Fruit fly (Drosophila melanogaster) whole organism, wandering third instar larva: ENCODE data around the gene CG11700.

Experiments
- Abd-B ChIP-seq: fragments of >200 bp; optimal IDR thresholded peaks from 2 replicates; lab custom pipeline; 2017; ENCODE audit warnings: missing biosample characterization, missing genetic modification characterization
- CG32264 ChIP-seq: fragments of 200-800 bp; sonication (Bioruptor generic); optimal IDR thresholded peaks from 2 replicates; lab custom pipeline; 2016; ENCODE audit warnings: missing biosample characterization, missing genetic modification characterization
- CG9705 ChIP-seq: fragments of 200-800 bp; sonication (Bioruptor generic); optimal IDR thresholded peaks from 2 replicates; lab custom pipeline; 2018; ENCODE audit warnings: missing biosample characterization, mild to moderate bottlenecking, missing genetic modification characterization
- CrebA ChIP-seq: fragments of 200-800 bp; sonication (Bioruptor generic); optimal IDR thresholded peaks from 2 replicates; lab custom pipeline; 2016; ENCODE audit warnings: missing biosample characterization, mild to moderate bottlenecking, missing genetic modification characterization, borderline replicate concordance
- Dfd ChIP-seq: fragments of >200 bp; optimal IDR thresholded peaks from 2 replicates; lab custom pipeline; 2017; ENCODE audit warnings: missing biosample characterization, missing genetic modification characterization
- Dif ChIP-seq: fragments of 200-275, 200-300 bp; sonication (Bioruptor generic); optimal IDR thresholded peaks from 2 replicates; lab custom pipeline; 2018; ENCODE audit warnings: missing biosample characterization, missing genetic modification characterization; ENCODE audit not compliant: partially characterized antibody
- GATAd ChIP-seq: sonication (Bioruptor generic); optimal IDR thresholded peaks from 2 replicates; lab custom pipeline; 2016; ENCODE audit warnings: missing biosample characterization, missing genetic modification characterization
- HLH106 ChIP-seq: fragments of 200-800 bp; optimal IDR thresholded peaks from 3 replicates; lab custom pipeline; 2019; ENCODE audit warnings: missing biosample characterization, mild to moderate bottlenecking, missing genetic modification characterization, moderate library complexity
- Hnf4 ChIP-seq: fragments of 200-800 bp; sonication (Bioruptor generic); optimal IDR thresholded peaks from 2 replicates; lab custom pipeline; 2016; ENCODE audit warnings: missing biosample characterization, mild to moderate bottlenecking, missing genetic modification characterization
- Hr78 ChIP-seq: fragments of >200 bp; optimal IDR thresholded peaks from 2 replicates; lab custom pipeline; 2017; ENCODE audit warnings: missing biosample characterization, missing genetic modification characterization
- Hr83 ChIP-seq: fragments of 200-300 bp; sonication (Bioruptor generic); optimal IDR thresholded peaks from 2 replicates; lab custom pipeline; 2016; ENCODE audit warnings: missing biosample characterization, mild to moderate bottlenecking, missing genetic modification characterization, moderate library complexity; ENCODE audit not compliant: poor library complexity, severe bottlenecking
- Jra ChIP-seq: sonication (Bioruptor generic); optimal IDR thresholded peaks from 2 replicates; lab custom pipeline; 2016; ENCODE audit warnings: missing biosample characterization, missing genetic modification characterization
- Mio ChIP-seq: sonication (Bioruptor generic); optimal IDR thresholded peaks from 2 replicates; lab custom pipeline; 2016; ENCODE audit warnings: missing biosample characterization, missing genetic modification characterization
- Myc ChIP-seq: fragments of >200 bp; optimal IDR thresholded peaks from 2 replicates; lab custom pipeline; 2017
- N ChIP-seq: fragments of >200 bp; optimal IDR thresholded peaks from 2 replicates; lab custom pipeline; 2018; ENCODE audit warnings: missing biosample characterization, missing external identifiers, missing genetic modification characterization
- OdsH ChIP-seq: fragments of 200-800 bp; sonication (Bioruptor generic); optimal IDR thresholded peaks from 2 replicates; lab custom pipeline; 2016; ENCODE audit warnings: missing biosample characterization, mild to moderate bottlenecking, missing genetic modification characterization
- Rel ChIP-seq, 2 experiments: fragments of 200-800 bp; sonication (Bioruptor generic) in 1 of 2; optimal IDR thresholded peaks; 2 replicates in 1 of 2; 3 replicates in 1 of 2; lab custom pipeline; 2016 to 2019; ENCODE audit warnings: mild to moderate bottlenecking in 2 of 2, missing biosample characterization in 2 of 2, missing genetic modification characterization in 2 of 2, moderate library complexity in 1 of 2
- Sp1 ChIP-seq: fragments of 200-800 bp; sonication (Bioruptor generic); optimal IDR thresholded peaks from 3 replicates; lab custom pipeline; 2019; ENCODE audit warnings: missing biosample characterization, mild to moderate bottlenecking, missing genetic modification characterization, moderate library complexity
- Vsx2 ChIP-seq: fragments of 200-300, 225-300 bp; sonication (Bioruptor generic); optimal IDR thresholded peaks from 2 replicates; lab custom pipeline; 2018; ENCODE audit warnings: missing biosample characterization, missing genetic modification characterization; ENCODE audit not compliant: partially characterized antibody
- br ChIP-seq: fragments of 200-800 bp; sonication (Bioruptor generic); optimal IDR thresholded peaks from 2 replicates; lab custom pipeline; 2016; ENCODE audit warnings: missing biosample characterization, missing genetic modification characterization
- brk ChIP-seq: fragments of 200-800 bp; sonication (Bioruptor generic); optimal IDR thresholded peaks from 2 replicates; lab custom pipeline; 2016; ENCODE audit warnings: missing biosample characterization, mild to moderate bottlenecking, missing genetic modification characterization
- dl ChIP-seq, 2 experiments: fragments of 175-275, 200-275 bp in 1 of 2; fragments of 200-275 bp in 1 of 2; sonication (Bioruptor generic); optimal IDR thresholded peaks; lab custom pipeline; 2018; ENCODE audit warnings: mild to moderate bottlenecking in 2 of 2, missing biosample characterization in 2 of 2, missing genetic modification characterization in 2 of 2, moderate library complexity in 2 of 2; ENCODE audit not compliant: partially characterized antibody in 2 of 2, insufficient read depth in 1 of 2
- dmrt93B ChIP-seq: fragments of 200-800 bp; sonication (Bioruptor generic); optimal IDR thresholded peaks from 2 replicates; lab custom pipeline; 2018; ENCODE audit warnings: missing biosample characterization, mild to moderate bottlenecking, missing genetic modification characterization
- dsf ChIP-seq: sonication (Bioruptor generic); optimal IDR thresholded peaks from 2 replicates; lab custom pipeline; 2016; ENCODE audit warnings: missing biosample characterization, missing genetic modification characterization, borderline replicate concordance
- ey ChIP-seq: fragments of 200-800 bp; sonication (Bioruptor generic); optimal IDR thresholded peaks from 2 replicates; lab custom pipeline; 2016; ENCODE audit warnings: missing biosample characterization, missing genetic modification characterization
- foxo ChIP-seq, 2 experiments: fragments of 200-800 bp; sonication (Bioruptor generic); optimal IDR thresholded peaks; 2 replicates in 1 of 2; 3 replicates in 1 of 2; lab custom pipeline; 2016 to 2017; ENCODE audit warnings: missing biosample characterization in 2 of 2, missing genetic modification characterization in 2 of 2
- fru ChIP-seq: fragments of 200-800 bp; sonication (Bioruptor generic); optimal IDR thresholded peaks from 3 replicates; lab custom pipeline; 2016; ENCODE audit warnings: missing biosample characterization, mild to moderate bottlenecking, missing genetic modification characterization
- h ChIP-seq: fragments of 200-800 bp; sonication (Bioruptor generic); optimal IDR thresholded peaks from 3 replicates; lab custom pipeline; 2016; ENCODE audit warnings: missing biosample characterization, mild to moderate bottlenecking, missing genetic modification characterization
- jim ChIP-seq: fragments of 175-275, 200-325 bp; sonication (Bioruptor generic); optimal IDR thresholded peaks from 2 replicates; lab custom pipeline; 2016; ENCODE audit warnings: missing biosample characterization, mild to moderate bottlenecking, missing genetic modification characterization
- lola ChIP-seq: fragments of >200 bp; optimal IDR thresholded peaks from 2 replicates; lab custom pipeline; 2017; ENCODE audit warnings: missing biosample characterization, missing genetic modification characterization
- pan ChIP-seq: fragments of >200 bp; optimal IDR thresholded peaks from 2 replicates; lab custom pipeline; 2017
- psq ChIP-seq: fragments of 200-800 bp; sonication (Bioruptor generic); optimal IDR thresholded peaks from 3 replicates; lab custom pipeline; 2017; ENCODE audit warnings: missing biosample characterization, mild to moderate bottlenecking, missing genetic modification characterization, moderate library complexity
- rgr ChIP-seq: fragments of 200-800 bp; sonication (Bioruptor generic); optimal IDR thresholded peaks from 3 replicates; lab custom pipeline; 2016; ENCODE audit warnings: missing biosample characterization, mild to moderate bottlenecking, missing genetic modification characterization
- sage ChIP-seq: fragments of 200-800 bp; sonication (Bioruptor generic); optimal IDR thresholded peaks from 2 replicates; lab custom pipeline; 2016; ENCODE audit warnings: missing biosample characterization, mild to moderate bottlenecking, missing genetic modification characterization
- sv ChIP-seq: fragments of 200-800 bp; sonication (Bioruptor generic); optimal IDR thresholded peaks from 3 replicates; lab custom pipeline; 2016; ENCODE audit warnings: missing biosample characterization, missing genetic modification characterization
- tai ChIP-seq: sonication (Bioruptor generic); optimal IDR thresholded peaks from 2 replicates; lab custom pipeline; 2016; ENCODE audit warnings: missing biosample characterization, missing genetic modification characterization
- usp ChIP-seq: fragments of >200 bp; optimal IDR thresholded peaks from 2 replicates; lab custom pipeline; 2017; ENCODE audit warnings: missing biosample characterization, missing genetic modification characterization
- woc ChIP-seq: sonication (Bioruptor generic); optimal IDR thresholded peaks from 2 replicates; lab custom pipeline; 2016; ENCODE audit warnings: missing biosample characterization, mild to moderate bottlenecking, missing genetic modification characterization

The CG11700 gene

DNA sequence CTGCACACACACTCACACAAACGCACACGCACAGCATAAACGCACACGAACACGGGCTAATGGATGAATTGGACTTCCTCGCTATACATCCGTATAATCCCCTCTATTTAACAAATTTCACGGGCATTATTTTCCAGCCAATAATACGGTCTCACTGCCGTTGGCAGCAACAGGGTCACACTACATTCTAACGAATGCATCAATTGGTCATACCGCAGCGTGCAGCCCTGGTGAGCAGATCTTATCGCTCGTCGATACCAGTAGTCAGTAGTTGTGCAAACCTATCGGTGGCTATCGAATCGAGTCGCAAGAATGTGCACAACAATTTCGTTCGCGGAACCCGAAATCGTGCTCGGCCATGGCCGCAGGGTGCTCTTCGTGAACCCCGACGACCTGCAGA, 4.5 kb upstream of the CG11700 start, which contains the start of the genes Top3beta and wuho:
Gene Top3beta (minus strand): TSS at position 149 of the 400 bp plus-strand sequence.
Gene wuho (plus strand): TSS at position 259 of the 400 bp plus-strand sequence.
- TF ChIP-seq sv (peak; percentile 16), Dif (peak; percentile 22), pan (no peak), Mio (no peak), h (GFP tag; lab: Kevin White, UChicago) (peak; percentile 63), lola (GFP tag; lab: Kevin White, UChicago) (no peak), Hnf4 (GFP tag; lab: Kevin White, UChicago) (no peak), Myc (lab: Kevin White, UChicago) (peak; percentile 24), Abd-B (no peak), jim (no peak), dsf (GFP tag; lab: Kevin White, UChicago) (no peak), foxo (GFP tag; optimal IDR thresholded peaks at IDR 0.05; lab: Kevin White, UChicago) (no peak), psq (peak; percentile 19), Hr78 (GFP tag; lab: Kevin White, UChicago) (no peak), rgr (GFP tag; lab: Kevin White, UChicago) (peak; percentile 68), fru (GFP tag; lab: Kevin White, UChicago) (no peak), CG32264 (GFP tag; lab: Kevin White, UChicago) (no peak), ey (GFP tag; lab: Kevin White, UChicago) (peak; percentile 37), br (GFP tag; lab: Kevin White, UChicago) (no peak), woc (no peak), CG9705 (GFP tag; lab: Kevin White, UChicago) (no peak), GATAd (GFP tag; lab: Kevin White, UChicago) (no peak), Dfd (GFP tag; lab: Kevin White, UChicago) (no peak), Vsx2 (no peak), brk (no peak), Rel (GFP tag; optimal IDR thresholded peaks at IDR 0.05; lab: Kevin White, UChicago) (no peak), Rel (tag; optimal IDR thresholded peaks at IDR 0.05; lab: Kevin White, UChicago) (peak; percentile 99), dl (GFP tag; optimal IDR thresholded peaks at IDR 0.05; lab: Kevin White, UChicago; ENCODE audit: insufficient read depth in 1 of 2, partially characterized antibody in 2 of 2) (no peak), usp (GFP tag; lab: Kevin White, UChicago) (no peak), N (GFP tag; lab: Kevin White, UChicago) (no peak), HLH106 (tag; lab: Kevin White, UChicago) (peak; percentile 41), Jra (GFP tag; lab: Kevin White, UChicago) (no peak), CrebA (no peak), Hr83 (GFP tag; lab: Kevin White, UChicago) (peak; percentile 1), OdsH (GFP tag; lab: Kevin White, UChicago) (peak; percentile 29), tai (GFP tag; lab: Kevin White, UChicago) (no peak), Sp1 (GFP tag; lab: Kevin White, UChicago) (peak; percentile 44), dmrt93B (GFP tag; lab: Kevin White, UChicago) (no peak), sage (GFP tag; lab: Kevin White, UChicago) (no peak)

DNA sequence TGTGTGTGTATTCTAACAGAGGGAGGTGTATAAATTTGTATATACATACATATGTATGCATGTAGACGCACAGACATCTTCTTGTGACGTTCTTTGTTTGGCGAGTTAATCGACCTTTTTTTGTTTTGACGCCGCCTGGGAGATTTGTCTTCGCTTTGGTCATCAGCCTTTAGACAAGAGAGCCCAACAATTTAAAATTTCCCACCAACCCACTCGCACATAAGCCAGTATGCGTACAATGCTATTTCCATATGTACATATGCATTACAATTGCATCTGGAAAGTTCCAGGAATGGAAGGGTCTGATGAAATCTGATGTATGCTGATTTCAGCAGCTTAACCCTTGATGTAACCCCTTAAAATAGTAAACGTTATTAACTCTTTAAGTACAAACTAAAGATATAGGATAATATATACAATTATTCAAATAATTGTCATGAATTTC, 3.7 kb downstream of the CG11700 start, which contains the start of gene Ubi-p5E:
Gene Ubi-p5E (minus strand): TSS at position 19 of the 445 bp plus-strand sequence.
- TF ChIP-seq dl (GFP tag; optimal IDR thresholded peaks at IDR 0.05; lab: Kevin White, UChicago; ENCODE audit: insufficient read depth in 1 of 2, partially characterized antibody in 2 of 2): no peak
- no peak for TF ChIP-seq Sp1 (GFP tag; lab: Kevin White, UChicago)
- TF ChIP-seq Hr83 (GFP tag; lab: Kevin White, UChicago): peak; percentile 46
- no peak for TF ChIP-seq Hnf4 (GFP tag; lab: Kevin White, UChicago)
